Worm (Caenorhabditis elegans): ENCODE data around the gene T04B8.1.
"Not testable (repeated sequence)": the region's sequence is repeated elsewhere in the genome, so short reads cannot be mapped to it uniquely, and the experiment has no call there.

DNA sequence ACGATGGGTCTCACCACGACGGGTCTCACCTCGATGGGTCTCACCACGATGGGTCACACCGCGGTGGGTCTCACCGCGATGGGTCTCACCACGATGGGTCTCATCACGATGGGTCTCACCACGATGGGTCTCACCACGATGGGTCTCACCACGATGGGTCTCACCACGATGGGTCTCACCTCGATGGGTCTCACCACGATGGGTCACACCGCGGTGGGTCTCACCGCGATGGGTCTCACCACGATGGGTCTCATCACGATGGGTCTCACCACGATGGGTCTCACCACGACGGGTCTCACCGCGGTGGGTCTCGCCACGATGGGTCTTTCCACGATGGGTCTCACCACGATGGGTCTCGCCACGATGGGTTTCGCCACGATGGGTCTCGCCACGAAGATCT lies 940 bp upstream of the T04B8.1 start:
- TF ChIP-seq unc-130 (GFP tag; optimal IDR thresholded peaks at IDR 0.05); ceh-91 (GFP tag; IDR thresholded peaks at IDR 0.05); snpc-4 (GFP tag; optimal IDR thresholded peaks at IDR 0.05); snpc-4 (tag; optimal IDR thresholded peaks at IDR 0.05); dpl-1 (GFP tag; optimal IDR thresholded peaks at IDR 0.05); sdz-38 (tag; optimal IDR thresholded peaks at IDR 0.05); unc-62 (GFP tag; optimal IDR thresholded peaks at IDR 0.05); C06A6.2 (GFP tag; conservative IDR thresholded peaks at IDR 0.05): not testable (repeated sequence)

Measured in whole organism, young adult.